Fruit fly (Drosophila melanogaster) whole organism, embryonic: ENCODE results near the gene Hrd3.

Source experiments
- Asciz ChIP-seq: fragments of 200-800 bp; sonication (Bioruptor generic); optimal IDR thresholded peaks from 2 replicates; lab custom pipeline; 2017; ENCODE audit warnings: missing biosample characterization, mild to moderate bottlenecking, missing genetic modification characterization, missing genetic modification reagents
- Atf-2 ChIP-seq: fragments of 200-800 bp; sonication (Bioruptor generic); optimal IDR thresholded peaks from 2 replicates; lab custom pipeline; 2016; ENCODE audit warnings: missing biosample characterization, missing genetic modification characterization
- CG13624 ChIP-seq: fragments of 200-800 bp; sonication (Bioruptor generic); optimal IDR thresholded peaks from 2 replicates; lab custom pipeline; 2016; ENCODE audit warnings: missing biosample characterization, missing genetic modification characterization
- CG17385 ChIP-seq: fragments of 200-800 bp; sonication (Bioruptor generic); optimal IDR thresholded peaks from 3 replicates; lab custom pipeline; 2018; ENCODE audit warnings: missing biosample characterization, mild to moderate bottlenecking, missing genetic modification characterization
- CG17802 ChIP-seq: fragments of 200-800 bp; sonication (Bioruptor generic); optimal IDR thresholded peaks from 2 replicates; lab custom pipeline; 2018; ENCODE audit warnings: missing biosample characterization, mild to moderate bottlenecking, missing genetic modification characterization, moderate library complexity
- CG18011 ChIP-seq: fragments of 200-800 bp; sonication (Bioruptor generic); optimal IDR thresholded peaks from 2 replicates; lab custom pipeline; 2017; ENCODE audit warnings: missing biosample characterization, missing genetic modification characterization, mild to moderate bottlenecking, moderate library complexity, missing genotype
- CG2116 ChIP-seq: fragments of 200-800 bp; sonication (Bioruptor generic); optimal IDR thresholded peaks from 3 replicates; lab custom pipeline; 2018; ENCODE audit warnings: missing biosample characterization, mild to moderate bottlenecking, missing genetic modification characterization
- CG34224 ChIP-seq: fragments of 200-800 bp; sonication (Bioruptor generic); IDR thresholded peaks from 3 replicates; pipeline ENCODE4 v1.3.6; 2022; ENCODE audit warnings: missing biosample characterization, missing genetic modification characterization; ENCODE audit not compliant: partially characterized antibody
- CG34376 ChIP-seq: fragments of 200-800 bp; sonication (Bioruptor generic); optimal IDR thresholded peaks from 2 replicates; lab custom pipeline; 2018; ENCODE audit warnings: missing biosample characterization, mild to moderate bottlenecking, missing genetic modification characterization
- CG3726 ChIP-seq: fragments of 200-800 bp; sonication (Bioruptor generic); IDR thresholded peaks from 3 replicates; pipeline ENCODE4, ENCODE4 v1.3.6; 2022; ENCODE audit warnings: missing biosample characterization, missing genetic modification characterization
- CG3838 ChIP-seq: fragments of 200-800 bp; sonication (Bioruptor generic); optimal IDR thresholded peaks from 3 replicates; lab custom pipeline; 2016; ENCODE audit warnings: missing biosample characterization, missing genetic modification characterization
- CG5245 ChIP-seq: fragments of 200-800 bp; sonication (Bioruptor generic); optimal IDR thresholded peaks from 3 replicates; lab custom pipeline; 2016; ENCODE audit warnings: missing biosample characterization, missing genetic modification characterization
- CG7786 ChIP-seq: fragments of 200-800 bp; sonication (Bioruptor generic); optimal IDR thresholded peaks from 2 replicates; lab custom pipeline; 2016; ENCODE audit warnings: missing biosample characterization, missing genetic modification characterization
- CG7963 ChIP-seq: fragments of 200-800 bp; sonication (Bioruptor generic); IDR thresholded peaks from 3 replicates; pipeline ENCODE4 v1.3.6; 2022; ENCODE audit warnings: missing biosample characterization, missing genetic modification characterization; ENCODE audit not compliant: partially characterized antibody
- CG9215 ChIP-seq: fragments of 200-800 bp; sonication (Bioruptor generic); IDR thresholded peaks from 2 replicates; pipeline ENCODE4 v1.3.6; 2022; ENCODE audit warnings: missing biosample characterization, missing genetic modification characterization
- CG9609 ChIP-seq: fragments of 200-800 bp; sonication (Bioruptor generic); optimal IDR thresholded peaks from 3 replicates; lab custom pipeline; 2016; ENCODE audit warnings: missing biosample characterization, missing genetic modification characterization
- CG9797 ChIP-seq: fragments of 200-800 bp; sonication (Bioruptor generic); optimal IDR thresholded peaks from 3 replicates; lab custom pipeline; 2018; ENCODE audit warnings: missing biosample characterization, mild to moderate bottlenecking, missing genetic modification characterization
- Dek ChIP-seq: fragments of 200-800 bp; sonication (Bioruptor generic); optimal IDR thresholded peaks from 3 replicates; lab custom pipeline; 2019; ENCODE audit warnings: missing biosample characterization, mild to moderate bottlenecking, missing genetic modification characterization, moderate library complexity
- Dip2 ChIP-seq: fragments of 200-800 bp; sonication (Bioruptor generic); IDR thresholded peaks from 2 replicates; pipeline ENCODE4 v1.3.6; 2022; ENCODE audit warnings: missing biosample characterization, missing genetic modification characterization
- Dref ChIP-seq: fragments of 200-800 bp; sonication (Bioruptor generic); IDR thresholded peaks from 2 replicates; pipeline ENCODE4 v1.3.6; 2022; ENCODE audit warnings: missing biosample characterization, missing genetic modification characterization
- Hand ChIP-seq: fragments of 200-800 bp; sonication (Bioruptor generic); optimal IDR thresholded peaks from 2 replicates; lab custom pipeline; 2017; ENCODE audit warnings: mild to moderate bottlenecking, missing biosample characterization, missing genetic modification reagents, missing genetic modification characterization
- Jarid2 ChIP-seq: fragments of 200-800 bp; sonication (Bioruptor generic); optimal IDR thresholded peaks from 3 replicates; lab custom pipeline; 2017; ENCODE audit warnings: mild to moderate bottlenecking, missing biosample characterization, missing genetic modification reagents, missing genetic modification characterization
- Mes4 ChIP-seq: fragments of 200-800 bp; sonication (Bioruptor generic); optimal IDR thresholded peaks from 2 replicates; lab custom pipeline; 2016; ENCODE audit warnings: missing biosample characterization, missing genetic modification characterization
- Neu2 ChIP-seq: fragments of 200-800 bp; sonication (Bioruptor generic); optimal IDR thresholded peaks from 3 replicates; lab custom pipeline; 2016; ENCODE audit warnings: missing biosample characterization, missing genetic modification characterization, borderline replicate concordance
- Ptx1 ChIP-seq: fragments of 200-800 bp; sonication (Bioruptor generic); IDR thresholded peaks from 2 replicates; pipeline ENCODE4 v1.3.6; 2022; ENCODE audit warnings: missing biosample characterization, missing genetic modification characterization
- Rfx ChIP-seq: fragments of 200-800 bp; sonication (Bioruptor generic); IDR thresholded peaks from 2 replicates; pipeline ENCODE4 v1.3.6; 2022; ENCODE audit warnings: missing biosample characterization, missing genetic modification characterization
- Sry-β ChIP-seq: fragments of 200-800 bp; sonication (Bioruptor generic); optimal IDR thresholded peaks from 2 replicates; lab custom pipeline; 2018; ENCODE audit warnings: missing biosample characterization, mild to moderate bottlenecking, missing genetic modification characterization, moderate library complexity
- Sry-δ ChIP-seq: fragments of 200-800 bp; sonication (Bioruptor generic); optimal IDR thresholded peaks from 2 replicates; lab custom pipeline; 2016; ENCODE audit warnings: missing biosample characterization, missing genetic modification characterization
- Taf1 ChIP-seq: fragments of 200-800 bp; sonication (Bioruptor generic); IDR thresholded peaks from 2 replicates; pipeline ENCODE4 v1.3.6; 2022; ENCODE audit warnings: missing biosample characterization, missing genetic modification characterization
- aop ChIP-seq: fragments of 200-800 bp; sonication (Bioruptor generic); IDR thresholded peaks from 2 replicates; pipeline ENCODE4 v1.3.6; 2022; ENCODE audit warnings: missing biosample characterization, missing genetic modification characterization
- ap ChIP-seq: fragments of 200-800 bp; sonication (Bioruptor generic); IDR thresholded peaks from 2 replicates; pipeline ENCODE4 v1.3.6; 2022; ENCODE audit warnings: missing biosample characterization, missing genetic modification characterization
- bigmax ChIP-seq: fragments of 200-800 bp; sonication (Bioruptor generic); optimal IDR thresholded peaks from 2 replicates; lab custom pipeline; 2018; ENCODE audit warnings: missing biosample characterization, mild to moderate bottlenecking, missing genetic modification characterization
- dmrt11E ChIP-seq: fragments of 200-800 bp; sonication (Bioruptor generic); optimal IDR thresholded peaks from 3 replicates; lab custom pipeline; 2018; ENCODE audit warnings: missing biosample characterization, mild to moderate bottlenecking, missing genetic modification characterization, moderate library complexity
- gem ChIP-seq: fragments of 200-800 bp; sonication (Bioruptor generic); optimal IDR thresholded peaks from 2 replicates; lab custom pipeline; 2019; ENCODE audit warnings: missing biosample characterization, mild to moderate bottlenecking, missing genetic modification characterization, moderate library complexity
- hb ChIP-seq: fragments of 200-800 bp; sonication (Bioruptor generic); IDR thresholded peaks from 3 replicates; pipeline ENCODE4 v1.3.6; 2022; ENCODE audit warnings: missing biosample characterization, missing genetic modification characterization; ENCODE audit not compliant: partially characterized antibody
- hth ChIP-seq: fragments of >200 bp; optimal IDR thresholded peaks from 2 replicates; lab custom pipeline; 2017; ENCODE audit warnings: inconsistent platforms
- insv ChIP-seq, 2 experiments: fragments of 200-800 bp; sonication (Bioruptor generic); optimal IDR thresholded peaks; 3 replicates each; lab custom pipeline; 2016 to 2018; ENCODE audit warnings: missing biosample characterization in 2 of 2, missing genetic modification characterization in 2 of 2
- jigr1 ChIP-seq: fragments of 200-800 bp; sonication (Bioruptor generic); IDR thresholded peaks from 3 replicates; pipeline ENCODE4 v1.3.6; 2022; ENCODE audit warnings: missing biosample characterization, missing genetic modification characterization
- lbe ChIP-seq: fragments of 200-800 bp; sonication (Bioruptor generic); optimal IDR thresholded peaks from 2 replicates; lab custom pipeline; 2016; ENCODE audit warnings: missing biosample characterization, mild to moderate bottlenecking, missing genetic modification characterization
- odd ChIP-seq: fragments of 200-800 bp; sonication (Bioruptor generic); optimal IDR thresholded peaks from 2 replicates; lab custom pipeline; 2017; ENCODE audit warnings: missing biosample characterization, mild to moderate bottlenecking, missing genetic modification characterization
- org-1 ChIP-seq: fragments of 200-800 bp; sonication (Bioruptor generic); optimal IDR thresholded peaks from 2 replicates; lab custom pipeline; 2017; ENCODE audit warnings: missing biosample characterization, missing genetic modification characterization
- p53 ChIP-seq: fragments of 200-800 bp; sonication (Bioruptor generic); optimal IDR thresholded peaks from 2 replicates; lab custom pipeline; 2016; ENCODE audit warnings: missing biosample characterization, missing genetic modification characterization
- peb ChIP-seq: fragments of 200-800 bp; sonication (Bioruptor generic); IDR thresholded peaks from 2 replicates; pipeline ENCODE4 v1.3.6; 2022; ENCODE audit warnings: missing biosample characterization, missing genetic modification characterization
- pros ChIP-seq: fragments of 200-800 bp; sonication (Bioruptor generic); optimal IDR thresholded peaks from 3 replicates; lab custom pipeline; 2019; ENCODE audit warnings: missing biosample characterization, mild to moderate bottlenecking, missing genetic modification characterization, moderate library complexity
- sc ChIP-seq, 3 experiments: fragments of >200 bp in 2 of 3; fragments of 200-800 bp in 1 of 3; sonication (Bioruptor generic) in 1 of 3; optimal IDR thresholded peaks; 2 replicates in 2 of 3; 3 replicates in 1 of 3; lab custom pipeline; 2017; ENCODE audit warnings: mild to moderate bottlenecking in 1 of 3, missing biosample characterization in 1 of 3, missing genetic modification characterization in 1 of 3, missing genetic modification reagents in 1 of 3
- seq ChIP-seq: fragments of 200-800 bp; sonication (Bioruptor generic); IDR thresholded peaks from 2 replicates; pipeline ENCODE4 v1.3.6; 2022; ENCODE audit warnings: missing biosample characterization, missing genetic modification characterization
- tna ChIP-seq: fragments of 200-800 bp; sonication (Bioruptor generic); IDR thresholded peaks from 2 replicates; pipeline ENCODE4 v1.3.6; 2022; ENCODE audit warnings: missing biosample characterization, missing genetic modification characterization; ENCODE audit not compliant: partially characterized antibody
- trem ChIP-seq: fragments of 200-800 bp; optimal IDR thresholded peaks from 3 replicates; lab custom pipeline; 2019; ENCODE audit warnings: missing biosample characterization, mild to moderate bottlenecking, missing genetic modification characterization, moderate library complexity
- tup ChIP-seq: fragments of 200-800 bp; sonication (Bioruptor generic); optimal IDR thresholded peaks from 2 replicates; lab custom pipeline; 2016; ENCODE audit warnings: missing biosample characterization, mild to moderate bottlenecking, missing genetic modification characterization, moderate library complexity
- tx ChIP-seq: fragments of 200-800 bp; sonication (Bioruptor generic); optimal IDR thresholded peaks from 2 replicates; lab custom pipeline; 2016; ENCODE audit warnings: missing biosample characterization, missing genetic modification characterization
- yki ChIP-seq: fragments of >200 bp; optimal IDR thresholded peaks from 3 replicates; lab custom pipeline; 2018

Gene Hrd3

DNA sequence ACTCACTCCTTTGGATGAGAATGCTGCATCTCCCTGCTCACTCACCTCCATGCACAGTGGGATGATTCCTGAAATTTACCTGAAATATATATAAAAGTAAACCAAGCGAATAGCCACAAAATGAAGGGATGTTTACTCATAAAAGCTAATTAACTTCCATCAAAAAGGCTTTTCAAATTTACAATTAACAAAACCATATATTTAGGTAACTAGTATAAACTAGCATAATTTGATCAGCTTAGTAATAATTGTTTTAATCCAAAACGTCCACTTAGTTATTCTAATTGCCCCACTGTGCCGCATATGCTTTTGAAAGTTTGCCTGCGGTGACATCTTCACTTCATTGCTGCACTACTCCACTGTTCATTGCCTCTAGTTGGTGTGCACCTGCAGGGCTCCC lies 25.6 kb upstream of the Hrd3 start (continued):
- TF ChIP-seq pros (GFP tag; lab: Kevin White, UChicago) (no peak), Ptx1 (GFP tag; lab: Robert Waterston, UW) (peak; percentile 72), trem (tag; lab: Kevin White, UChicago) (peak; percentile 82), dmrt11E (tag; lab: Kevin White, UChicago) (peak; percentile 93), lbe (no peak), Dek (tag; lab: Kevin White, UChicago) (peak; percentile 16), aop (GFP tag; lab: Robert Waterston, UW) (no peak), Sry-β (GFP tag; lab: Kevin White, UChicago) (no peak), seq (GFP tag; lab: Robert Waterston, UW) (peak; percentile 65), Hand (GFP tag; lab: Kevin White, UChicago) (no peak), CG17802 (peak; percentile 43), peb (peak; percentile 63), gem (tag; lab: Kevin White, UChicago) (peak; percentile 91), Neu2 (GFP tag; lab: Kevin White, UChicago) (no peak), CG5245 (peak; percentile 41), ap (GFP tag; lab: Robert Waterston, UW) (peak; percentile 58; the same call in 1 of the 2 replicates), insv (GFP tag; optimal IDR thresholded peaks at IDR 0.05; lab: Kevin White, UChicago) (no peak), CG18011 (GFP tag; lab: Kevin White, UChicago) (peak; percentile 16), CG2116 (GFP tag; lab: Kevin White, UChicago) (peak; percentile 4), CG34224 (GFP tag; lab: Robert Waterston, UW) (no peak), Jarid2 (GFP tag; lab: Kevin White, UChicago) (peak; percentile 34), odd (GFP tag; lab: Kevin White, UChicago) (peak; percentile 37), CG34376 (GFP tag; lab: Kevin White, UChicago) (no peak), Mes4 (GFP tag; lab: Kevin White, UChicago) (peak; percentile 41), Sry-δ (GFP tag; lab: Kevin White, UChicago) (peak; percentile 29), Atf-2 (GFP tag; lab: Kevin White, UChicago) (peak; percentile 57), CG7963 (GFP tag; lab: Robert Waterston, UW) (no peak), Asciz (GFP tag; lab: Kevin White, UChicago) (peak; percentile 71), sc (optimal IDR thresholded peaks at IDR 0.05; lab: Kevin White, UChicago) (no peak), sc (GFP tag; optimal IDR thresholded peaks at IDR 0.05; lab: Kevin White, UChicago) (peak; percentile 81), hth (lab: Kevin White, UChicago) (no peak), jigr1 (GFP tag; lab: Robert Waterston, UW) (no peak), CG9215 (GFP tag; lab: Robert Waterston, UW) (0 out of 2 replicates have a peak, but pooled peaks have one; percentile 37), p53 (GFP tag; lab: Kevin White, UChicago) (no peak), CG13624 (no peak), tx (GFP tag; lab: Kevin White, UChicago) (peak; percentile 51), yki (no peak), Rfx (GFP tag; lab: Robert Waterston, UW) (no peak), org-1 (GFP tag; lab: Kevin White, UChicago) (peak; percentile 63), CG9609 (GFP tag; lab: Kevin White, UChicago) (peak; percentile 36), CG3726 (GFP tag; lab: Robert Waterston, UW) (peak; percentile 77; the same call in 2 of the 3 replicates), Dip2 (GFP tag; lab: Robert Waterston, UW) (no peak), tup (GFP tag; lab: Kevin White, UChicago) (peak; percentile 54), Taf1 (GFP tag; lab: Robert Waterston, UW) (no peak), CG7786 (GFP tag; lab: Kevin White, UChicago) (peak; percentile 48), tna (GFP tag; lab: Robert Waterston, UW) (no peak), hb (GFP tag; lab: Robert Waterston, UW) (no peak), Dref (GFP tag; lab: Robert Waterston, UW) (no peak), bigmax (GFP tag; lab: Kevin White, UChicago) (no peak), CG3838 (GFP tag; lab: Kevin White, UChicago) (peak; percentile 35), CG9797 (GFP tag; lab: Kevin White, UChicago) (no peak), CG17385 (GFP tag; lab: Kevin White, UChicago) (peak; percentile 60)
